Worm (Caenorhabditis elegans): Measurements from ENCODE around the gene K09C6.10.
"Not testable (repeated sequence)": the region's sequence is repeated elsewhere in the genome, so short reads cannot be mapped to it uniquely, and the experiment has no call there.

The K09C6.10 gene

DNA sequence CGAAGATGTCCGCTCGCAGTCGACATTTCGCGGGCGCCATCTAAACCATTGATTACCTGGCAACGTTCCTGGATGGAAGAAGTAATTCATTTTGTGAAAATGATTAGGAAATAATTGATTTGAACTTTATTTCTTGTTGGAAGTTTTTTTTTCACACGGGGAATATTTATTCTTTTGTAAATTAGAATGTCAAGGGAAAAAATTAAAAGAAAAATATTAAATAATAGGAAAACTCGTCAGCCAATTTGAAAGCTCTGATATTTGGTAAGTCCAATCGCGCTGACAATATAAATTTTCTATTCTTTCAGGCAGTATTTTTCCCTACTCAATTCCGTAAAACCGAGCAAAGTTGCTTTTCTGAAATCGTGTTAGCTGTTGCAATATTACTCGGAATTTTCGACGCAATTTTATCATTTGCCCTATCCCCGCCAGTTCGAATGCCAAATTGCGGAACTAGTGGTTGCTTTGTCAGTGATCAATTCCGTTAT lies at the start of gene K09C6.10, which contains the start of gene K09C6.7:
Gene K09C6.10 (plus strand): TSS at position 438 of the 488 bp plus-strand sequence.
Gene K09C6.7 (minus strand): TSS at position 101 of the 488 bp plus-strand sequence.
- not testable (repeated sequence) for TF ChIP-seq hmg-4 (GFP tag; optimal IDR thresholded peaks at IDR 0.05); tbx-37 (GFP tag; conservative IDR thresholded peaks at IDR 0.05); F13C5.2 (tag; optimal IDR thresholded peaks at IDR 0.05)

DNA sequence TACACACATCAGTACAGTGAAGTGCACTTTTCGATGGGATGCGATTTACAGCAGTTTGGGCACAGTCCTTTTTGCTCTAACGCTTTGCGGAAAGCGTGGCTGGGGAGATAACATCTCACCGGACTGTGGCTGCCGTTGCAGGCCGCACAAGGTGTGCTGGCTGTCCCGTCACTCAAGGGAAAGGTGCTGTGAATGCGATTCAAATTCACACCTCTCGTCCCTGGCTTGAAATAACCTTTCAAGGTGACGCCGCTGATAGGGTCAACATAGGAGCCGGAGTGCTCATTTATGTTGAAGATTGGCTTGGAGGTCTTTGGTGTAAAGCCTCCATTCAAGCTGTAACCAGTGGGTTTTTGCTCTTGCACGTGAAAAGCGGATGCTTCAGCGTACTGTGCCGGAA lies 45.1 kb upstream of the K09C6.10 start:
- TF ChIP-seq aly-1 (tag; optimal IDR thresholded peaks at IDR 0.05) (no peak), scrt-1 (GFP tag; IDR thresholded peaks at IDR 0.05) (no peak)

DNA sequence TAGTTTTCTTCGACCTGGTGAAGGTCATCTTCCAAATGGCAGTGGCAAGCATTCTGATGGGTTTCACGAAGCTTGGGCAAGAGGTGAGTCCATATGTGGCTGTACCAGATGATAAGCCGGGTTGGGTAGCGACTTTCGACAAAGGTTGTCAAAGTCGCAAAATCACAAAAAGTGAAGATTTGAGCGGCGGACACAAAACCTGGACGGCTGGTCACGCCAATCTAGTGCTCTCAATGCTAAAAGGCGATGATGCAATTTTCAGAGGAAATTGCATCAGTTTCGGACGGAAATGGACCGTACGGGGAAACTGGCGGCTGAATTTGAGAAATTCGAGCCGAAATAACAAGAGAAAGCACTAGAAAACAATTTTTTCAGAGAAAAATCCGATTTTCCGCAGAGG lies 42.0 kb upstream of the K09C6.10 start:
- no peak for TF ChIP-seq flt-1 (GFP tag; IDR thresholded peaks at IDR 0.05)
- TF ChIP-seq hnd-1 (tag; optimal IDR thresholded peaks at IDR 0.05) = no peak
- no peak for TF ChIP-seq F13C5.2 (tag; optimal IDR thresholded peaks at IDR 0.05)
- TF ChIP-seq ceh-13 (GFP tag; optimal IDR thresholded peaks at IDR 0.05) = no peak
- TF ChIP-seq hmbx-1 (tag; optimal IDR thresholded peaks at IDR 0.05) = no peak
- no peak for TF ChIP-seq ama-1 (optimal IDR thresholded peaks at IDR 0.05)
- TF ChIP-seq ceh-36 (tag; optimal IDR thresholded peaks at IDR 0.05) = no peak
- TF ChIP-seq scrt-1 (GFP tag; IDR thresholded peaks at IDR 0.05) = no peak
- TF ChIP-seq pes-1 (GFP tag; IDR thresholded peaks at IDR 0.05) = no peak
- no peak for TF ChIP-seq ets-7 (tag; optimal IDR thresholded peaks at IDR 0.05)
- no peak for TF ChIP-seq sea-1 (GFP tag; conservative IDR thresholded peaks at IDR 0.05)
- no peak for TF ChIP-seq tra-4 (tag; optimal IDR thresholded peaks at IDR 0.05)
- TF ChIP-seq tbx-11 (GFP tag; IDR thresholded peaks at IDR 0.05) = no peak
- no peak for TF ChIP-seq B0310.2 (tag; optimal IDR thresholded peaks at IDR 0.05)
- TF ChIP-seq aly-1 (tag; optimal IDR thresholded peaks at IDR 0.05) = no peak
- TF ChIP-seq tbx-37 (GFP tag; conservative IDR thresholded peaks at IDR 0.05) = no peak
- TF ChIP-seq hmg-4 (GFP tag; optimal IDR thresholded peaks at IDR 0.05) = no peak

DNA sequence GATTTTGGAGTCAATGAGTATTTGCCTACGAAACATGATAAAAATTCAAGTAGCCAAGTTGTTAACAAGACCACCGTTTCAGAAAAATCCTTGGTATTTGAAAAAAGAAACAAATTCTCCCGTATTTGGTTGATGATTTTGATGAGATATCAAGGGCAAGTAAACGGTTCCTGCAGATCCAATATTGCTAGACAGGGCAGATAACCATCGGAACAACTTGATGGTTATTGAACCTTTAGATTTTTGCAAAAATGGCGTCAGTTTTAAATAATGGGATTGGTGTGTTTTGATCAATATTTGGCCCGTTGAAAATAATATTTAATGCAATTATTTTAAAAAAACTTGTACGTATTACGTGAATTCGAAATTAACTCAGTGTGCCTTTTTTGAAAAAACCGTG lies 39.0 kb upstream of the K09C6.10 start:
- TF ChIP-seq hmg-4 (GFP tag; optimal IDR thresholded peaks at IDR 0.05) (no peak), B0310.2 (tag; optimal IDR thresholded peaks at IDR 0.05) (no peak), ama-1 (optimal IDR thresholded peaks at IDR 0.05) (no peak)

DNA sequence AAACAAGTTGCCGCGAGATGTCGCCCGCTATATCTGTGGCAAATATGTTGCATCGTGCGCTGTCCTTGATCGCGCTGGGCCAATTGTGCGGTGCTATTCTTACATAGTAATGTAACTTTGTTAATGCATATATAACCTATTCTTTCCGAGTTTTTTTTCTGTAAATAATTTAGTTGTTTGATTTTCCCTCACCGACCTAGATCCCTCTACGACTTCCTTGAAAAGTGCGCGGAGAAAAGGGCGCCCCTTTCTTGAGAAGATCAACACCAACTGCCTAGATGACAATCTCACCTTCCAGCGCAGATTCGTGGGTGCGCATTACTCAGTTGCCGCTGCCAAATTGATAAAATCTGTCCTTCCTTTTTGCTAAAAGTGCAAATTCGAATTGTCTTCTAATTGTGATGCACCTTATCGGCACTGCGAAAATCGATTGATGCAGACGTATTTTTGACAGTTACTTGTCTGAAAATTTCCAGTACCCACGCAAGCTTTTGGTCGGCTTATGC lies 37.6 kb upstream of the K09C6.10 start:
- no peak for TF ChIP-seq hmbx-1 (tag; optimal IDR thresholded peaks at IDR 0.05)
- no peak for TF ChIP-seq scrt-1 (GFP tag; IDR thresholded peaks at IDR 0.05)
- no peak for TF ChIP-seq tbx-37 (GFP tag; conservative IDR thresholded peaks at IDR 0.05)
- TF ChIP-seq pes-1 (GFP tag; IDR thresholded peaks at IDR 0.05) = no peak
- TF ChIP-seq tra-4 (tag; optimal IDR thresholded peaks at IDR 0.05) = no peak
- TF ChIP-seq aly-1 (tag; optimal IDR thresholded peaks at IDR 0.05) = no peak
- TF ChIP-seq B0310.2 (tag; optimal IDR thresholded peaks at IDR 0.05) = no peak

DNA sequence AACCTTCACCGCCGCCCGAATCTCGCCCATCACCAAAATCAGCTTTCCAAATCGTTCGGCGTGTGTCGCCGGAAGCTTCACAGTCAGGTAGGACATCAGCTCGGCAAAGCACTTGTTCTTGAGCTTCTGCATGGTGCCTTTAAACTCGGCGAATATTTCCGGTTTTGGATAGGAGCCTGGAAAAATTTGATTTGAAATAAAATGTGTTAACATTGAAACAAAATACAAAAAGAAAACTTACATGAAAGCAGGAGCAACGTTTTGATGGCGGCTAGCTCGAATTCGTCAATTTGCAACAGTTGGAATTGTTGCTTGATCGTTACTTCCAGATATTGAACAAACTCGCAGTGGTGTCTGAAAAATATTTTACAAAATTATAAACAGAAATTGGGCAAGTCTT lies 36.5 kb upstream of the K09C6.10 start:
- TF ChIP-seq hmbx-1 (tag; optimal IDR thresholded peaks at IDR 0.05) (no peak), ceh-36 (tag; optimal IDR thresholded peaks at IDR 0.05) (no peak), hmg-4 (GFP tag; optimal IDR thresholded peaks at IDR 0.05) (no peak), flt-1 (GFP tag; IDR thresholded peaks at IDR 0.05) (no peak), tbx-11 (GFP tag; IDR thresholded peaks at IDR 0.05) (no peak), ceh-13 (GFP tag; optimal IDR thresholded peaks at IDR 0.05) (no peak), B0310.2 (tag; optimal IDR thresholded peaks at IDR 0.05) (no peak), sea-1 (GFP tag; conservative IDR thresholded peaks at IDR 0.05) (no peak)

DNA sequence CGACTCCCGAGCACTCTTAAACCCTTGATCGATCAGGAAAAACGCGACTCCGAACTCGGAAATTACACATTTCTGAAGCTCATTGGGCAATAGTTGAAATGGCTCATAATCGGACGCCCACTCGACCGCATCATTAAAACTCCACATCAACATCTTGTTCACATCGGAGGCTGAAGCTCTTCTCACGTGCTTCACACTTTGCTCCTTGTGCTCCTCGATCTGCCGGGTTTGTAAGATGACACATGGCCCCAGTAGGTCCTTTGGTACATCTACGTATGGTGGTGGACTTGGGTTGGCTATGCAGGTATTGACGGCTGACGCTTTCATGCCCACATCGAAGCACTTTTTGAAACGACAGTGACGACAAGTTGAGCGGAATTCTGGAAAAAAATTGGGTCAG lies 35.7 kb upstream of the K09C6.10 start:
- TF ChIP-seq sea-1 (GFP tag; conservative IDR thresholded peaks at IDR 0.05) (no peak), F13C5.2 (tag; optimal IDR thresholded peaks at IDR 0.05) (no peak), tbx-37 (GFP tag; conservative IDR thresholded peaks at IDR 0.05) (no peak), hmbx-1 (tag; optimal IDR thresholded peaks at IDR 0.05) (no peak), pes-1 (GFP tag; IDR thresholded peaks at IDR 0.05) (no peak), hnd-1 (tag; optimal IDR thresholded peaks at IDR 0.05) (no peak), ama-1 (optimal IDR thresholded peaks at IDR 0.05) (no peak), flt-1 (GFP tag; IDR thresholded peaks at IDR 0.05) (no peak), tra-4 (tag; optimal IDR thresholded peaks at IDR 0.05) (no peak), ets-7 (tag; optimal IDR thresholded peaks at IDR 0.05) (no peak), tbx-11 (GFP tag; IDR thresholded peaks at IDR 0.05) (no peak), B0310.2 (tag; optimal IDR thresholded peaks at IDR 0.05) (no peak), ceh-13 (GFP tag; optimal IDR thresholded peaks at IDR 0.05) (no peak), hmg-4 (GFP tag; optimal IDR thresholded peaks at IDR 0.05) (no peak), aly-1 (tag; optimal IDR thresholded peaks at IDR 0.05) (no peak), ceh-36 (tag; optimal IDR thresholded peaks at IDR 0.05) (no peak), scrt-1 (GFP tag; IDR thresholded peaks at IDR 0.05) (no peak)

DNA sequence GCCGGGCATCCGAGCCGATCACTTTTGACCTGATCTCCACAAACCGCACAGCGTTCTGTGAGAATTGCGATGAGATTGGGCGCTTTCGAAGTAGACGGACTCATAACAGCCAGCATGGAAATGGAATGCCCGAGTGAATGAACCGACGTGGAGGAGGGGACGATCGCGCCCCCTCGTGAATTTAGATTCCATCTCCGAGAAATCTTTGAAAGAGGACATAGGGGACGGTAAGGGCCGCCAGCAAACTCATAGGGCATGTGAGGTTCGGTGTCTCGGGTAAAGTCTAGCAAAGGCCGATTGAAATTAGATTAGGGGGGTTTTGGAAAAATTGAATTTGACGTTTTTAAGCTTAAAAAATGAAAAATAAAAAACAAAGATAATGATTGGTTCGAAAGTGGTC lies 34.7 kb upstream of the K09C6.10 start, which contains the start of gene nhr-270:
Gene nhr-270 (minus strand): TSS at position 257 of the 400 bp plus-strand sequence.
- TF ChIP-seq F13C5.2 (tag; optimal IDR thresholded peaks at IDR 0.05) (no peak), hmg-4 (GFP tag; optimal IDR thresholded peaks at IDR 0.05) (no peak), ceh-36 (tag; optimal IDR thresholded peaks at IDR 0.05) (no peak), tbx-37 (GFP tag; conservative IDR thresholded peaks at IDR 0.05) (no peak), scrt-1 (GFP tag; IDR thresholded peaks at IDR 0.05) (no peak), ets-7 (tag; optimal IDR thresholded peaks at IDR 0.05) (no peak), B0310.2 (tag; optimal IDR thresholded peaks at IDR 0.05) (no peak), hmbx-1 (tag; optimal IDR thresholded peaks at IDR 0.05) (no peak), tra-4 (tag; optimal IDR thresholded peaks at IDR 0.05) (no peak), tbx-11 (GFP tag; IDR thresholded peaks at IDR 0.05) (no peak)
